Worm (Caenorhabditis elegans) whole organism, L2 larva: ENCODE data around the gene F56D5.5.

Experiments used
- C34F6.9 ChIP-seq: fragments of 150-350 bp; optimal IDR thresholded peaks from 2 replicates; lab custom pipeline; 2014; ENCODE audit warnings: missing biosample characterization, missing genetic modification characterization
- ama-1 ChIP-seq: fragments of 150-350 bp; optimal IDR thresholded peaks from 2 replicates; lab custom pipeline; 2018; ENCODE audit warnings: inconsistent platforms
- ceh-82 ChIP-seq: fragments of 150-350 bp; optimal IDR thresholded peaks from 2 replicates; lab custom pipeline; 2014; ENCODE audit warnings: missing biosample characterization, missing genetic modification characterization
- elt-3 ChIP-seq: sonication (generic microtip); optimal IDR thresholded peaks from 2 replicates; lab custom pipeline; 2017; ENCODE audit warnings: missing biosample characterization, missing genetic modification characterization
- lin-13 ChIP-seq: fragments of 150-350 bp; optimal IDR thresholded peaks from 2 replicates; lab custom pipeline; 2014; ENCODE audit warnings: missing biosample characterization, missing genetic modification reagents, missing genetic modification characterization
- nhr-11 ChIP-seq: fragments of 150-350 bp; optimal IDR thresholded peaks from 2 replicates; lab custom pipeline; 2014; ENCODE audit warnings: missing biosample characterization, missing genetic modification characterization
- nhr-237 ChIP-seq: fragments of 150-350 bp; optimal IDR thresholded peaks from 2 replicates; lab custom pipeline; 2014; ENCODE audit warnings: missing biosample characterization, missing genetic modification characterization
- nhr-77 ChIP-seq: fragments of 150-350 bp; optimal IDR thresholded peaks from 2 replicates; lab custom pipeline; 2014; ENCODE audit warnings: missing biosample characterization, missing genetic modification characterization
- snpc-4 ChIP-seq: fragments of 150-350 bp; optimal IDR thresholded peaks from 2 replicates; lab custom pipeline; 2014; ENCODE audit warnings: missing biosample characterization, missing genetic modification characterization
- ztf-11 ChIP-seq: sonication (generic microtip); optimal IDR thresholded peaks from 2 replicates; lab custom pipeline; 2017; ENCODE audit warnings: missing biosample characterization, missing genetic modification characterization
- ztf-4 ChIP-seq: fragments of 150-350 bp; optimal IDR thresholded peaks from 2 replicates; lab custom pipeline; 2014; ENCODE audit warnings: missing biosample characterization, missing genetic modification characterization

DNA sequence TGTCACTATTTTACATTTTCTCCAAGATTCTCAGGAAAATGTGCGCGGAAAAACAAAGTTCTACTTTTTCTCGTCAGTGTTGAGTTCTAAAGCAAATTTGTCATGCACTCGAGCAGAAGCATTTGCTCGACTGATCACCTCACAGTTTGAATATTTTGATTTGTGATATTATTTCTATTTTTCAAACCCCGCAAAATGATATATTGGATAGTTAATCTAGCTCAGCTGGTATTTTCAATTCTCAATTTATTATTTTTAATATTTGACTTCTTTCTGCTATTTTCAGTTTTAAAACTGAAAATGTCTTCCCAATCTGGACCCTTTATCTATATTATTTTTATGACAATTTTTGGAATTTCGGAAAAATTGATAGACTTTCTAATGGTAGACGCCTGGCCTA lies 15.2 kb upstream of the F56D5.5 start, which contains the start of gene srxa-2:
- no peak for TF ChIP-seq ztf-4 (tag; lab: Kevin White, UChicago)
- no peak for TF ChIP-seq ztf-11 (tag; lab: Kevin White, UChicago)
- TF ChIP-seq C34F6.9 (tag; lab: Kevin White, UChicago): no peak
- TF ChIP-seq ceh-82 (tag; lab: Kevin White, UChicago): no peak
- no peak for TF ChIP-seq nhr-11 (tag; lab: Kevin White, UChicago)
- TF ChIP-seq elt-3 (tag; lab: Kevin White, UChicago): no peak
- TF ChIP-seq lin-13: no peak
- no peak for TF ChIP-seq nhr-77 (tag; lab: Kevin White, UChicago)
- TF ChIP-seq ama-1 (lab: Kevin White, UChicago): no peak
- no peak for TF ChIP-seq snpc-4
- TF ChIP-seq nhr-237 (tag; lab: Kevin White, UChicago): no peak
